Fruit fly (Drosophila melanogaster) whole organism, embryonic: Measurements from ENCODE around the gene Zn72D.

Source experiments
- Atf-2 ChIP-seq: fragments of 200-800 bp; sonication (Bioruptor generic); optimal IDR thresholded peaks from 2 replicates; lab custom pipeline; 2016; ENCODE audit warnings: missing biosample characterization, missing genetic modification characterization
- Awh ChIP-seq: fragments of 200-800 bp; sonication (Bioruptor generic); IDR thresholded peaks from 2 replicates; pipeline ENCODE4, ENCODE4 v1.3.6; 2022; ENCODE audit warnings: missing biosample characterization, missing genetic modification characterization
- B-H2 ChIP-seq: fragments of 200-800 bp; sonication (Bioruptor generic); optimal IDR thresholded peaks from 2 replicates; lab custom pipeline; 2018; ENCODE audit warnings: missing biosample characterization, mild to moderate bottlenecking, missing genetic modification characterization
- CG10147 ChIP-seq: fragments of 200-800 bp; sonication (Bioruptor generic); optimal IDR thresholded peaks from 2 replicates; lab custom pipeline; 2019; ENCODE audit warnings: missing biosample characterization, mild to moderate bottlenecking, missing genetic modification characterization, moderate library complexity
- CG10431 ChIP-seq: fragments of 200-800 bp; sonication (Bioruptor generic); optimal IDR thresholded peaks from 3 replicates; lab custom pipeline; 2018; ENCODE audit warnings: missing biosample characterization, mild to moderate bottlenecking, missing genetic modification characterization
- CG10462 ChIP-seq: fragments of 200-800 bp; sonication (Bioruptor generic); optimal IDR thresholded peaks from 2 replicates; lab custom pipeline; 2016; ENCODE audit warnings: missing biosample characterization, missing genetic modification characterization
- CG10654 ChIP-seq: fragments of 200-800 bp; sonication (Bioruptor generic); optimal IDR thresholded peaks from 2 replicates; lab custom pipeline; 2016; ENCODE audit warnings: missing biosample characterization, missing genetic modification characterization
- CG10979 ChIP-seq: fragments of 200-800 bp; sonication (Bioruptor generic); optimal IDR thresholded peaks from 2 replicates; lab custom pipeline; 2018; ENCODE audit warnings: missing biosample characterization, mild to moderate bottlenecking, missing genetic modification characterization, moderate library complexity
- CG11093 ChIP-seq: fragments of 200-800 bp; sonication (Bioruptor generic); IDR thresholded peaks from 3 replicates; pipeline ENCODE4 v1.3.6; 2022; ENCODE audit warnings: missing biosample characterization, missing genetic modification characterization
- CG13123 ChIP-seq: fragments of 200-800 bp; sonication (Bioruptor generic); optimal IDR thresholded peaks from 2 replicates; lab custom pipeline; 2016; ENCODE audit warnings: missing biosample characterization, missing genetic modification characterization
- CG13424 ChIP-seq: fragments of 200-800 bp; sonication (Bioruptor generic); optimal IDR thresholded peaks from 2 replicates; lab custom pipeline; 2019; ENCODE audit warnings: missing biosample characterization, mild to moderate bottlenecking, missing genetic modification characterization, moderate library complexity
- CG13624 ChIP-seq: fragments of 200-800 bp; sonication (Bioruptor generic); optimal IDR thresholded peaks from 2 replicates; lab custom pipeline; 2016; ENCODE audit warnings: missing biosample characterization, missing genetic modification characterization
- CG15011 ChIP-seq: fragments of 200-800 bp; sonication (Bioruptor generic); optimal IDR thresholded peaks from 3 replicates; lab custom pipeline; 2018; ENCODE audit warnings: missing biosample characterization, mild to moderate bottlenecking, missing genetic modification characterization
- CG1603 ChIP-seq: fragments of 200-800 bp; sonication (Bioruptor generic); optimal IDR thresholded peaks from 2 replicates; lab custom pipeline; 2019; ENCODE audit warnings: missing biosample characterization, mild to moderate bottlenecking, missing genetic modification characterization, moderate library complexity
- CG16863 ChIP-seq: fragments of 200-800 bp; sonication (Bioruptor generic); optimal IDR thresholded peaks from 3 replicates; lab custom pipeline; 2016; ENCODE audit warnings: missing biosample characterization, missing genetic modification characterization
- CG2116 ChIP-seq: fragments of 200-800 bp; sonication (Bioruptor generic); optimal IDR thresholded peaks from 3 replicates; lab custom pipeline; 2018; ENCODE audit warnings: missing biosample characterization, mild to moderate bottlenecking, missing genetic modification characterization
- CG32767 ChIP-seq: fragments of 200-800 bp; sonication (Bioruptor generic); IDR thresholded peaks from 2 replicates; pipeline ENCODE4 v1.3.6; 2022; ENCODE audit warnings: missing biosample characterization, missing genetic modification characterization
- CG3281 ChIP-seq: fragments of 200-800 bp; sonication (Bioruptor generic); optimal IDR thresholded peaks from 3 replicates; lab custom pipeline; 2017; ENCODE audit warnings: missing biosample characterization, mild to moderate bottlenecking, missing genetic modification characterization
- CG7963 ChIP-seq: fragments of 200-800 bp; sonication (Bioruptor generic); IDR thresholded peaks from 3 replicates; pipeline ENCODE4 v1.3.6; 2022; ENCODE audit warnings: missing biosample characterization, missing genetic modification characterization; ENCODE audit not compliant: partially characterized antibody
- CG8924 ChIP-seq: fragments of 200-800 bp; optimal IDR thresholded peaks from 3 replicates; lab custom pipeline; 2019; ENCODE audit warnings: missing biosample characterization, mild to moderate bottlenecking, missing genetic modification characterization, moderate library complexity
- CG8944 ChIP-seq: fragments of 200-800 bp; sonication (Bioruptor generic); optimal IDR thresholded peaks from 3 replicates; lab custom pipeline; 2016; ENCODE audit warnings: missing biosample characterization, missing genetic modification characterization
- CG9437 ChIP-seq: fragments of 200-800 bp; sonication (Bioruptor generic); optimal IDR thresholded peaks from 2 replicates; lab custom pipeline; 2018; ENCODE audit warnings: missing biosample characterization, mild to moderate bottlenecking, missing genetic modification characterization
- D19A ChIP-seq: fragments of 200-800 bp; optimal IDR thresholded peaks from 3 replicates; lab custom pipeline; 2019; ENCODE audit warnings: missing biosample characterization, mild to moderate bottlenecking, missing genetic modification characterization, moderate library complexity
- Ets65A ChIP-seq: fragments of 200-800 bp; sonication (Bioruptor generic); peaks from one replicate; lab custom pipeline; 2016; ENCODE audit warnings: missing biosample characterization, missing genetic modification characterization
- Jarid2 ChIP-seq: fragments of 200-800 bp; sonication (Bioruptor generic); optimal IDR thresholded peaks from 3 replicates; lab custom pipeline; 2017; ENCODE audit warnings: mild to moderate bottlenecking, missing biosample characterization, missing genetic modification reagents, missing genetic modification characterization
- Lhr ChIP-seq: fragments of 200-800 bp; sonication (Bioruptor generic); optimal IDR thresholded peaks from 3 replicates; lab custom pipeline; 2017; ENCODE audit warnings: mild to moderate bottlenecking, missing biosample characterization, missing genetic modification reagents, missing genetic modification characterization
- Rfx ChIP-seq: fragments of 200-800 bp; sonication (Bioruptor generic); IDR thresholded peaks from 2 replicates; pipeline ENCODE4 v1.3.6; 2022; ENCODE audit warnings: missing biosample characterization, missing genetic modification characterization
- Side ChIP-seq: fragments of 200-800 bp; sonication (Bioruptor generic); optimal IDR thresholded peaks from 2 replicates; lab custom pipeline; 2016; ENCODE audit warnings: missing biosample characterization, missing genetic modification characterization
- Sin3A ChIP-seq: fragments of >200 bp; optimal IDR thresholded peaks from 2 replicates; lab custom pipeline; 2018
- crc ChIP-seq: fragments of 200-800 bp; sonication (Bioruptor generic); optimal IDR thresholded peaks from 2 replicates; lab custom pipeline; 2016; ENCODE audit warnings: missing biosample characterization, missing genetic modification characterization
- cwo ChIP-seq: fragments of 200-800 bp; sonication (Bioruptor generic); optimal IDR thresholded peaks from 3 replicates; lab custom pipeline; 2017; ENCODE audit warnings: missing biosample characterization, missing genetic modification characterization, mild to moderate bottlenecking, moderate library complexity, missing genetic modification reagents
- danr ChIP-seq: fragments of 200-800 bp; sonication (Bioruptor generic); IDR thresholded peaks from 2 replicates; pipeline ENCODE4 v1.3.6; 2022; ENCODE audit warnings: missing biosample characterization, missing genetic modification characterization
- dmrt11E ChIP-seq: fragments of 200-800 bp; sonication (Bioruptor generic); optimal IDR thresholded peaks from 3 replicates; lab custom pipeline; 2018; ENCODE audit warnings: missing biosample characterization, mild to moderate bottlenecking, missing genetic modification characterization, moderate library complexity
- ewg ChIP-seq: fragments of 200-800 bp; sonication (Bioruptor generic); optimal IDR thresholded peaks from 3 replicates; lab custom pipeline; 2017; ENCODE audit warnings: mild to moderate bottlenecking, missing biosample characterization, missing genetic modification reagents, missing genetic modification characterization
- gcm2 ChIP-seq: fragments of 200-800 bp; sonication (Bioruptor generic); optimal IDR thresholded peaks from 2 replicates; lab custom pipeline; 2016; ENCODE audit warnings: missing biosample characterization, missing genetic modification characterization
- hkb ChIP-seq, 2 experiments: fragments of 200-800 bp in 1 of 2; fragments of >200 bp in 1 of 2; sonication (Bioruptor generic) in 1 of 2; IDR thresholded peaks in 1 of 2; optimal IDR thresholded peaks in 1 of 2; 2 replicates each; pipeline versions ENCODE4 v1.3.6 to Lab custom; 2017 to 2022; ENCODE audit warnings: missing biosample characterization in 1 of 2, missing genetic modification characterization in 1 of 2
- lmd ChIP-seq: fragments of 200-800 bp; sonication (Bioruptor generic); IDR thresholded peaks from 2 replicates; pipeline ENCODE4 v1.3.6; 2022; ENCODE audit warnings: missing biosample characterization, missing genetic modification characterization
- lola ChIP-seq, 3 experiments: fragments of >200 bp in 2 of 3; fragments of 200-800 bp in 1 of 3; sonication (Bioruptor generic) in 1 of 3; optimal IDR thresholded peaks; 2 replicates each; lab custom pipeline; 2017 to 2019; ENCODE audit warnings: missing biosample characterization in 3 of 3, missing genetic modification characterization in 3 of 3, mild to moderate bottlenecking in 1 of 3, moderate library complexity in 1 of 3
- peb ChIP-seq: fragments of 200-800 bp; sonication (Bioruptor generic); IDR thresholded peaks from 2 replicates; pipeline ENCODE4 v1.3.6; 2022; ENCODE audit warnings: missing biosample characterization, missing genetic modification characterization
- phol ChIP-seq: fragments of 200-800 bp; sonication (Bioruptor generic); optimal IDR thresholded peaks from 3 replicates; lab custom pipeline; 2018; ENCODE audit warnings: missing biosample characterization, mild to moderate bottlenecking, missing genetic modification characterization, moderate library complexity
- pita ChIP-seq: fragments of 200-800 bp; sonication (Bioruptor generic); optimal IDR thresholded peaks from 2 replicates; lab custom pipeline; 2017; ENCODE audit warnings: missing biosample characterization, mild to moderate bottlenecking, missing genetic modification characterization
- ranshi ChIP-seq: fragments of 200-800 bp; sonication (Bioruptor generic); IDR thresholded peaks from 2 replicates; pipeline ENCODE4 v1.3.6; 2022; ENCODE audit warnings: missing biosample characterization, missing genetic modification characterization
- seq ChIP-seq: fragments of 200-800 bp; sonication (Bioruptor generic); IDR thresholded peaks from 2 replicates; pipeline ENCODE4 v1.3.6; 2022; ENCODE audit warnings: missing biosample characterization, missing genetic modification characterization
- slbo ChIP-seq: fragments of 200-800 bp; sonication (Bioruptor generic); IDR thresholded peaks from 2 replicates; pipeline ENCODE4 v1.3.6; 2022; ENCODE audit warnings: missing biosample characterization, missing genetic modification characterization
- so ChIP-seq: fragments of 200-800 bp; sonication (Bioruptor generic); IDR thresholded peaks from 3 replicates; pipeline ENCODE4 v1.3.6; 2022; ENCODE audit warnings: missing biosample characterization, missing genetic modification characterization
- trem ChIP-seq: fragments of 200-800 bp; optimal IDR thresholded peaks from 3 replicates; lab custom pipeline; 2019; ENCODE audit warnings: missing biosample characterization, mild to moderate bottlenecking, missing genetic modification characterization, moderate library complexity
- unpg ChIP-seq: fragments of 200-800 bp; sonication (Bioruptor generic); optimal IDR thresholded peaks from 3 replicates; lab custom pipeline; 2018; ENCODE audit warnings: missing biosample characterization, mild to moderate bottlenecking, missing genetic modification characterization, moderate library complexity

Zn72D gene

DNA sequence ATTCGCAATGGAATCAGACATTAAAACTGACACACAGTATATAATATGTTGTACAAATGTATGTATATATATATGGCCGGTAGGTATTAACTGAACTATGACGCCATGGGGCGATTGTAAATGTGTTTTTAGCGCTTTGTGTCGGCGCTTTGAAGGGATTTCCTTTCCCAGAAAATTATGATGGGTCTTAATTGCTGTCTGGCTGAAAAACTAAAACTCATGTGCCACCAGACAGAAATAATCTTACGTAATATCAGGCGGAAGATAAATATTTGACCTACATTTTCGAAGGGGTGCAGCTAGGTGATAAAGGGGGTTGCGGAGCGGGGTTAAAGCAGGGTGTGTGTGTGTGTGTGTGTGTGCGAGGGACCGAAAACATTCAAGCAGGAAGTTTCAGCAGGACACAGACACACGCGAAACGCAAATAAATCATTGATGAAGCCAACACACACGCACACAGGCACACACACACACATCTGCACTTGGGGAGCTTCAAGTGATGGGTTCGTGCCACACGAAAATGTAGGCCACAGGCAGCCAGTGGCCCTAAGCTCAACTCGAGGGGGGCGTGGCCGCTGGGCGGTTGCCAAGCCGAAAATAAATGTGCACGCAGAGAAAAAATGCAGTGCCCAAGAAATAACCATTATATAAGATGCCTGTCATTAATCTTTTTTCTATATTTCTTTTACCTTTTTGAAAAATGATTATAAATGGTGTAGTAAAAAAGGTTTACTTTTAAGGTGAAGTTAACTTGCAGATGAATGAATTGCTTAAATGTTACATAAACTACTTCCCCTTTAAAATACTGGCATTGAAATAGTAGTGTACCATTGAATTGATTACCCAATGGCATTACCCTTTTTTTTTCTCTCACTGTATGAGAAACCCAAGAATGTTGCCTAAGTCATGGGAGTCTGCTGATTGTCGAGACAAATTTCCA lies 45.1 kb upstream of the Zn72D start (continued):
- TF ChIP-seq Atf-2 (GFP tag; lab: Kevin White, UChicago): peak; percentile 36
- 0 out of 2 replicates have a peak, but pooled peaks have one; percentile 31 for TF ChIP-seq seq (GFP tag; lab: Robert Waterston, UW)
- no peak for TF ChIP-seq CG7963 (GFP tag; lab: Robert Waterston, UW)
- TF ChIP-seq Rfx (GFP tag; lab: Robert Waterston, UW): 0 out of 2 replicates have a peak, but pooled peaks have one; percentile 26
- peak; percentile 50 for TF ChIP-seq lmd (GFP tag; lab: Robert Waterston, UW)
- TF ChIP-seq so (GFP tag; lab: Robert Waterston, UW): no peak
- peak; percentile 45 for TF ChIP-seq CG9437 (GFP tag; lab: Kevin White, UChicago)
- no peak for TF ChIP-seq Sin3A
- peak; percentile 25 for TF ChIP-seq CG10147 (GFP tag; lab: Kevin White, UChicago)
- TF ChIP-seq Jarid2 (GFP tag; lab: Kevin White, UChicago): peak; percentile 33
- TF ChIP-seq CG13424 (tag; lab: Kevin White, UChicago): peak; percentile 65
- TF ChIP-seq gcm2 (GFP tag; lab: Kevin White, UChicago): no peak
- no peak for TF ChIP-seq CG10431 (GFP tag; lab: Kevin White, UChicago)
- TF ChIP-seq peb (GFP tag; lab: Robert Waterston, UW): 0 out of 2 replicates have a peak, but pooled peaks have one; percentile 13
- peak; percentile 12 for TF ChIP-seq D19A (tag; lab: Kevin White, UChicago)
- TF ChIP-seq Side (GFP tag; lab: Kevin White, UChicago): peak; percentile 27
- peak; percentile 56 for TF ChIP-seq CG13624 (GFP tag; lab: Kevin White, UChicago)
- peak; percentile 34 for TF ChIP-seq trem (tag; lab: Kevin White, UChicago)
- TF ChIP-seq lola (GFP tag; optimal IDR thresholded peaks at IDR 0.05; lab: Kevin White, UChicago): peak in 1 of 3 experiments; percentile 37
- peak; percentile 9; the same call in 1 of the 2 replicates for TF ChIP-seq CG32767 (GFP tag; lab: Robert Waterston, UW)
- TF ChIP-seq ewg (GFP tag; lab: Kevin White, UChicago): peak; percentile 22
- peak; percentile 35 for TF ChIP-seq CG16863 (GFP tag; lab: Kevin White, UChicago)
- TF ChIP-seq CG11093 (GFP tag; lab: Robert Waterston, UW): 0 out of 3 replicates have a peak, but pooled peaks have one; percentile 14
- TF ChIP-seq CG1603 (tag; lab: Kevin White, UChicago): peak; percentile 34
- no peak for TF ChIP-seq danr (GFP tag; lab: Robert Waterston, UW)
- TF ChIP-seq CG2116 (GFP tag; lab: Kevin White, UChicago): peak; percentile 4
- peak; percentile 68 for TF ChIP-seq slbo (GFP tag; lab: Robert Waterston, UW)
- TF ChIP-seq Awh: no peak; the same call in 1 of the 2 replicates
- TF ChIP-seq CG8944 (GFP tag; lab: Kevin White, UChicago): peak; percentile 21
- TF ChIP-seq dmrt11E (tag; lab: Kevin White, UChicago): peak; percentile 1
- TF ChIP-seq Ets65A (GFP tag; lab: Kevin White, UChicago): peak; percentile 90
- peak; percentile 63 for TF ChIP-seq unpg (GFP tag; lab: Kevin White, UChicago)
- peak; percentile 51 for TF ChIP-seq CG8924 (tag; lab: Kevin White, UChicago)
- TF ChIP-seq phol: peak; percentile 74
- TF ChIP-seq hkb (optimal IDR thresholded peaks at IDR 0.05; lab: Kevin White, UChicago): no peak
- TF ChIP-seq hkb (GFP tag; IDR thresholded peaks at IDR 0.05; lab: Robert Waterston, UW): 0 out of 2 replicates have a peak, but pooled peaks have one; percentile 35
- peak; percentile 68 for TF ChIP-seq CG10979
- peak; percentile 2 for TF ChIP-seq CG15011
- no peak for TF ChIP-seq pita (GFP tag; lab: Kevin White, UChicago)
- TF ChIP-seq B-H2 (GFP tag; lab: Kevin White, UChicago): no peak
- TF ChIP-seq CG13123: peak; percentile 32
- TF ChIP-seq CG10654 (GFP tag; lab: Kevin White, UChicago): peak; percentile 16
- 0 out of 2 replicates have a peak, but pooled peaks have one; percentile 8 for TF ChIP-seq ranshi (GFP tag; lab: Robert Waterston, UW)
- peak; percentile 59 for TF ChIP-seq CG3281
- TF ChIP-seq crc (GFP tag; lab: Kevin White, UChicago): peak; percentile 2
- no peak for TF ChIP-seq cwo (GFP tag; lab: Kevin White, UChicago)
- no peak for TF ChIP-seq CG10462
- no peak for TF ChIP-seq Lhr (GFP tag; lab: Kevin White, UChicago)
